Worm (Caenorhabditis elegans) whole organism, late embryonic: ENCODE measurements around the gene bcat-1.

Source experiments
- ceh-18 ChIP-seq: sonication (generic microtip); optimal IDR thresholded peaks from 2 replicates; lab custom pipeline; 2016; ENCODE audit warnings: missing genetic modification characterization, missing compliant biosample characterization
- ceh-30 ChIP-seq: fragments of 150-350 bp; optimal IDR thresholded peaks from 2 replicates; lab custom pipeline; 2014; ENCODE audit warnings: missing biosample characterization, missing genetic modification characterization
- madf-2 ChIP-seq: sonication (generic microtip); optimal IDR thresholded peaks from 2 replicates; lab custom pipeline; 2017; ENCODE audit warnings: missing genetic modification characterization, missing compliant biosample characterization
- nhr-11 ChIP-seq: fragments of 150-350 bp; optimal IDR thresholded peaks from 2 replicates; lab custom pipeline; 2014; ENCODE audit warnings: missing biosample characterization, missing genetic modification characterization
- tbx-2 ChIP-seq: sonication (generic microtip); optimal IDR thresholded peaks from 2 replicates; lab custom pipeline; 2016; ENCODE audit warnings: missing genetic modification characterization, missing compliant biosample characterization
- zip-5 ChIP-seq: sonication (generic microtip); optimal IDR thresholded peaks from 2 replicates; lab custom pipeline; 2016; ENCODE audit warnings: missing genetic modification characterization, missing compliant biosample characterization

- TF ChIP-seq zip-5 (tag; lab: Kevin White, UChicago), result no peak
- TF ChIP-seq ceh-18, result no peak
- TF ChIP-seq madf-2, result no peak
- no peak for TF ChIP-seq tbx-2
- no peak for TF ChIP-seq ceh-30
- no peak for TF ChIP-seq nhr-11 (tag; lab: Kevin White, UChicago)
These were observed 14.0 kb upstream of the bcat-1 start for ce11 chrX:12863262-12863661.
